Worm (Caenorhabditis elegans) whole organism, L4/young adult: ENCODE measurements around the gene malt-1.

Source experiments
- W03F9.2 ChIP-seq: fragments of 150-350 bp; optimal IDR thresholded peaks from 2 replicates; lab custom pipeline; 2014; ENCODE audit warnings: missing biosample characterization, missing genetic modification characterization
- dao-5 ChIP-seq: sonication (generic microtip); optimal IDR thresholded peaks from 2 replicates; lab custom pipeline; 2016; ENCODE audit warnings: missing genotype, missing genetic modification characterization, moderate library complexity, missing compliant biosample characterization
- him-1 ChIP-seq: sonication (generic microtip); optimal IDR thresholded peaks from 2 replicates; lab custom pipeline; 2016; ENCODE audit warnings: missing genotype, missing genetic modification reagents, missing genetic modification characterization, missing compliant biosample characterization

- no peak for TF ChIP-seq him-1 (tag; lab: Kevin White, UChicago)
- no peak for TF ChIP-seq W03F9.2 (tag; lab: Kevin White, UChicago)
- TF ChIP-seq dao-5 (tag; lab: Kevin White, UChicago): no peak
Observed at ce11 chrII:6936528-6936927, 14.6 kb downstream of the malt-1 start.
